Fruit fly (Drosophila melanogaster): ENCODE data around the gene CG2260.

The CG2260 gene

DNA sequence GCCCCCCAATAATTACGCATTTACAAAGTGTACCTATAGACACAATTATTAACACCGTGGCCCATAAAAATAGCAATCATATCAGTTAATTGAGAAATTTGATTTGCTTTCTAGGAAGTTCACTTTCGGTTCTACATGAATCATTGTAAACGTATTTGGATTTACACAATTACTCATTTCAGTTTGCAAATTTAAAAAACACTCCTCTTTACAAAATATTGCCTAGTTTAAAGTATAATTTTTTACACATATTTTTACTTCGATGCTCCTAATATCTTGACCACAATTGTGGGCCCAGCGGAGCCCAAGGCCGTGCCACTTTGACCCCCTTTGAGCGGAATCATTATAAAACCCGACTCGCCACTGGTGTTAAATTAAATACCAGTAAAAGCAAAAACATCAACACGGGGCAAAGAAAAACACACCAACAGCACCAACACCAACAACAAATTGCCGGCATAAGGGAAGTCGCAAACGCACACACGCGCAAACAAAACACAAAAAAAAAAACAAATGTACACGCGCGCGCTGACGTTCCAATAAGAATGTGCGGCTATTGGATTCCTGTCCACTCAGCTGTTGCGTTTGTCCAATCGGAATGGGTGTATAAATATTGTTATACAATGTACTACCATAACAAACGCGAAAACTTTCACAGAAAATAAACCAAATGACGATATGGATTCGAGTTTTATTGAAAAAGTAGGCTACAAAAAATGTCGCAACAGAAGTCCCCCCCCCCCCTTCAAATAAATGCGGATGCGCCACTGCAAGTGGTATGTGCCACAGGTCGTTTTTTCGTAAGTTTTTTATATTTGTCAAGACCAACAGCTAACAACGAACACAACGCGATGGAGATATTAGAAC, 6.2 kb downstream of the CG2260 start (continued):
- TF ChIP-seq usp (GFP tag; optimal IDR thresholded peaks at IDR 0.05) (no peak), Hey (tag; optimal IDR thresholded peaks at IDR 0.05) (peak; percentile 19), HmgD (GFP tag; optimal IDR thresholded peaks at IDR 0.05) (no peak), Neu2 (GFP tag; optimal IDR thresholded peaks at IDR 0.05; ENCODE audit: borderline replicate concordance) (no peak), sens (GFP tag) (peak; percentile 67), CG15601 (tag; optimal IDR thresholded peaks at IDR 0.05) (no peak), NFAT (GFP tag; IDR thresholded peaks at IDR 0.05) (no peak), Antp (GFP tag; optimal IDR thresholded peaks at IDR 0.05) (no peak), CG14441 (GFP tag; IDR thresholded peaks at IDR 0.05) (peak; percentile 61), Oaz (GFP tag; IDR thresholded peaks at IDR 0.05) (peak; percentile 31; the same call in 1 of the 2 replicates), CG8924 (tag; optimal IDR thresholded peaks at IDR 0.05) (peak; percentile 64), CG7987 (GFP tag; optimal IDR thresholded peaks at IDR 0.05) (no peak), CG17912 (GFP tag; optimal IDR thresholded peaks at IDR 0.05) (no peak), chm (GFP tag; IDR thresholded peaks at IDR 0.05) (peak; percentile 24; the same call in 1 of the 2 replicates), hbn (GFP tag; IDR thresholded peaks at IDR 0.05; ENCODE audit: partially characterized antibody) (no peak), al (GFP tag; IDR thresholded peaks at IDR 0.05) (peak; percentile 57), CG13894 (tag; optimal IDR thresholded peaks at IDR 0.05) (peak; percentile 64), Ssrp (tag; optimal IDR thresholded peaks at IDR 0.05) (peak; percentile 39), p53 (GFP tag; optimal IDR thresholded peaks at IDR 0.05) (no peak), CG34376 (GFP tag; optimal IDR thresholded peaks at IDR 0.05) (peak; percentile 67), CG10543 (GFP tag; optimal IDR thresholded peaks at IDR 0.05) (peak; percentile 57), CG10267 (tag; optimal IDR thresholded peaks at IDR 0.05) (peak; percentile 39), Max (GFP tag; optimal IDR thresholded peaks at IDR 0.05) (peak; percentile 16), CG2712 (tag; optimal IDR thresholded peaks at IDR 0.05) (peak; percentile 56), tll (GFP tag; optimal IDR thresholded peaks at IDR 0.05) (no peak), BEAF-32 (GFP tag; optimal IDR thresholded peaks at IDR 0.05) (no peak), mirr (GFP tag; optimal IDR thresholded peaks at IDR 0.05) (peak; percentile 29), crol (GFP tag; IDR thresholded peaks at IDR 0.05) (peak; percentile 68), pnt (GFP tag; optimal IDR thresholded peaks at IDR 0.05) (no peak), phol (tag; optimal IDR thresholded peaks at IDR 0.05) (peak; percentile 55), zen (tag; optimal IDR thresholded peaks at IDR 0.05) (peak; percentile 13), CG33557 (GFP tag; optimal IDR thresholded peaks at IDR 0.05) (no peak), Hr3 (GFP tag; optimal IDR thresholded peaks at IDR 0.05) (no peak), CG18011 (GFP tag; optimal IDR thresholded peaks at IDR 0.05) (peak; percentile 0), CG6765 (GFP tag; optimal IDR thresholded peaks at IDR 0.05) (peak; percentile 77), CG6854 (GFP tag; optimal IDR thresholded peaks at IDR 0.05) (peak; percentile 59), Dfd (GFP tag; optimal IDR thresholded peaks at IDR 0.05) (no peak), CG2875 (GFP tag; optimal IDR thresholded peaks at IDR 0.05) (peak; percentile 16), CG10147 (GFP tag; optimal IDR thresholded peaks at IDR 0.05) (peak; percentile 58), Eip74EF (GFP tag; optimal IDR thresholded peaks at IDR 0.05) (peak in 1 of 2 experiments; percentile 19), CG3281 (GFP tag; optimal IDR thresholded peaks at IDR 0.05) (peak; percentile 86), toy (GFP tag; IDR thresholded peaks at IDR 0.05) (no peak), hb (GFP tag; IDR thresholded peaks at IDR 0.05; ENCODE audit: partially characterized antibody) (no peak), zen2 (GFP tag; IDR thresholded peaks at IDR 0.05; ENCODE audit: partially characterized antibody) (no peak), CG7372 (GFP tag; IDR thresholded peaks at IDR 0.05) (peak; percentile 70), ranshi (GFP tag; IDR thresholded peaks at IDR 0.05) (peak; percentile 63; the same call in 1 of the 2 replicates), CG31365 (tag; optimal IDR thresholded peaks at IDR 0.05) (peak; percentile 20), CG6175 (GFP tag; IDR thresholded peaks at IDR 0.05) (no peak)

Measured in whole organism, embryonic.